Worm (Caenorhabditis elegans): ENCODE measurements around the gene T05A8.1.

DNA sequence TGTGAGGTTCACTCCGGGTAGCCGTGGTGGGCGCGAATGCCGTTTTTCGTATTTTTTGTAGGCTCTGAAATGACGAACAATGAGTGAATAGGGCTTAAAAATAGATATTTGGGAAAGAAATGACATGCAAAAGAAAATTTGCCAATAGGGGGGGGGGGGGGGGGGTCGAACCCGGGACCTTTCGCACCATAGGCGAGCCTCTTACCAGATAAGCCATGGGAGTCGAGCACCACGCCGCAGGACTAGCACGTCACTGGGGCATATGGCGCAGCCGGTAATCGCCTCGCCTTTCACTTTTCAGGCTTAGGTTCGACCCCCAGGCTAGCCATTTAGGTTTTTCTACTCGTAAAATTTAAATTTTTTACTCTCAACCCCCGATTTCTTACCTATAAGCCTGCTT is 9.4 kb upstream of the T05A8.1 start:
- TF ChIP-seq ztf-29 (GFP tag; IDR thresholded peaks at IDR 0.05) (no peak), tab-1 (GFP tag; IDR thresholded peaks at IDR 0.05) (no peak), med-1 (GFP tag; optimal IDR thresholded peaks at IDR 0.05; ENCODE audit: insufficient read depth) (no peak), ztf-23 (GFP tag; IDR thresholded peaks at IDR 0.05) (no peak), flt-1 (GFP tag; IDR thresholded peaks at IDR 0.05) (no peak), ref-1 (GFP tag; conservative IDR thresholded peaks at IDR 0.05) (no peak), cog-1 (tag; optimal IDR thresholded peaks at IDR 0.05) (no peak), T22C8.4 (GFP tag; IDR thresholded peaks at IDR 0.05) (no peak), klf-2 (GFP tag; conservative IDR thresholded peaks at IDR 0.05) (no peak)

Measured in whole organism, midembryonic.